Fruit fly (Drosophila melanogaster) whole organism, prepupa: ENCODE results near the gene PGRP-LE.
A peak's percentile ranks its signal among the peaks of the same experiment; 100 is the strongest.

ENCODE experiments used
- Blimp-1 ChIP-seq: fragments of 200-800 bp; sonication (Bioruptor generic); optimal IDR thresholded peaks from 3 replicates; lab custom pipeline; 2017; ENCODE audit warnings: missing biosample characterization, missing genetic modification characterization, mild to moderate bottlenecking, moderate library complexity, missing genetic modification reagents
- CG10631 ChIP-seq: fragments of 200-800 bp; sonication (Bioruptor generic); optimal IDR thresholded peaks from 2 replicates; lab custom pipeline; 2016; ENCODE audit warnings: missing biosample characterization, missing genetic modification characterization
- CG10669 ChIP-seq: fragments of 200-800 bp; sonication (Bioruptor generic); optimal IDR thresholded peaks from 3 replicates; lab custom pipeline; 2018; ENCODE audit warnings: missing biosample characterization, mild to moderate bottlenecking, missing genetic modification characterization, moderate library complexity
- CG11762 ChIP-seq: fragments of 200-800 bp; sonication (Bioruptor generic); optimal IDR thresholded peaks from 3 replicates; lab custom pipeline; 2016; ENCODE audit warnings: missing biosample characterization, missing genetic modification characterization; ENCODE audit not compliant: insufficient read depth
- CG11902 ChIP-seq: fragments of 200-800 bp; sonication (Bioruptor generic); optimal IDR thresholded peaks from 3 replicates; lab custom pipeline; 2016; ENCODE audit warnings: missing biosample characterization, missing genetic modification characterization
- CG15336 ChIP-seq: fragments of 200-800 bp; sonication (Bioruptor generic); IDR thresholded peaks from 2 replicates; pipeline ENCODE4 v1.3.6; 2022; ENCODE audit warnings: missing biosample characterization, missing genetic modification characterization
- CG1621 ChIP-seq: fragments of 200-800 bp; sonication (Bioruptor generic); optimal IDR thresholded peaks from 3 replicates; lab custom pipeline; 2018; ENCODE audit warnings: missing biosample characterization, mild to moderate bottlenecking, missing genetic modification characterization
- CG16779 ChIP-seq: fragments of 200-800 bp; sonication (Bioruptor generic); optimal IDR thresholded peaks from 3 replicates; lab custom pipeline; 2017; ENCODE audit warnings: missing biosample characterization, mild to moderate bottlenecking, missing genetic modification characterization
- CG3032 ChIP-seq: fragments of 200-800 bp; optimal IDR thresholded peaks from 2 replicates; lab custom pipeline; 2019; ENCODE audit warnings: missing biosample characterization, mild to moderate bottlenecking, missing genetic modification characterization, moderate library complexity
- CG32006 ChIP-seq: fragments of 200-800 bp; sonication (Bioruptor generic); optimal IDR thresholded peaks from 3 replicates; lab custom pipeline; 2017; ENCODE audit warnings: missing biosample characterization, mild to moderate bottlenecking, missing genetic modification characterization
- CG34406 ChIP-seq: fragments of 200-800 bp; sonication (Bioruptor generic); optimal IDR thresholded peaks from 3 replicates; lab custom pipeline; 2016; ENCODE audit warnings: missing biosample characterization, missing genetic modification characterization
- CG3919 ChIP-seq: fragments of 200-800 bp; sonication (Bioruptor generic); optimal IDR thresholded peaks from 3 replicates; lab custom pipeline; 2016; ENCODE audit warnings: missing biosample characterization, missing genetic modification characterization
- CG4318 ChIP-seq: fragments of 200-800 bp; sonication (Bioruptor generic); optimal IDR thresholded peaks from 3 replicates; lab custom pipeline; 2017; ENCODE audit warnings: missing biosample characterization, mild to moderate bottlenecking, missing genetic modification characterization
- CG6163 ChIP-seq: fragments of 200-800 bp; sonication (Bioruptor generic); IDR thresholded peaks from 3 replicates; pipeline ENCODE4 v1.3.6; 2022; ENCODE audit warnings: missing biosample characterization, missing genetic modification characterization
- CG6276 ChIP-seq: fragments of 200-800 bp; sonication (Bioruptor generic); optimal IDR thresholded peaks from 2 replicates; lab custom pipeline; 2017; ENCODE audit warnings: missing biosample characterization, mild to moderate bottlenecking, missing genetic modification characterization
- CG6808 ChIP-seq: fragments of 200-800 bp; sonication (Bioruptor generic); optimal IDR thresholded peaks from 3 replicates; lab custom pipeline; 2017; ENCODE audit warnings: missing biosample characterization, missing genetic modification characterization, mild to moderate bottlenecking, moderate library complexity, missing genetic modification reagents
- CG7368 ChIP-seq: fragments of 200-800 bp; sonication (Bioruptor generic); optimal IDR thresholded peaks from 3 replicates; lab custom pipeline; 2016; ENCODE audit warnings: missing biosample characterization, missing genetic modification characterization
- CG8119 ChIP-seq: fragments of 200-800 bp; sonication (Bioruptor generic); IDR thresholded peaks from 3 replicates; pipeline ENCODE4 v1.3.6; 2022; ENCODE audit warnings: missing biosample characterization, missing genetic modification characterization
- CG8319 ChIP-seq: fragments of 200-800 bp; sonication (Bioruptor generic); optimal IDR thresholded peaks from 3 replicates; lab custom pipeline; 2016; ENCODE audit warnings: missing biosample characterization, missing genetic modification characterization
- CG8632 ChIP-seq: fragments of 200-800 bp; sonication (Bioruptor generic); optimal IDR thresholded peaks from 3 replicates; lab custom pipeline; 2016; ENCODE audit warnings: missing biosample characterization, missing genetic modification characterization
- CG9139 ChIP-seq: fragments of 200-800 bp; sonication (Bioruptor generic); optimal IDR thresholded peaks from 3 replicates; lab custom pipeline; 2017; ENCODE audit warnings: missing biosample characterization, mild to moderate bottlenecking, missing genetic modification characterization
- Eip78C ChIP-seq: fragments of 200-800 bp; sonication (Bioruptor generic); peaks from one replicate; lab custom pipeline; 2016; ENCODE audit warnings: missing biosample characterization, missing genetic modification characterization
- Eip93F ChIP-seq: fragments of 200-800 bp; sonication (Bioruptor generic); optimal IDR thresholded peaks from 2 replicates; lab custom pipeline; 2016; ENCODE audit warnings: missing biosample characterization, mild to moderate bottlenecking, missing genetic modification characterization
- Ets96B ChIP-seq: fragments of 200-800 bp; optimal IDR thresholded peaks from 2 replicates; lab custom pipeline; 2019; ENCODE audit warnings: missing biosample characterization, mild to moderate bottlenecking, missing genetic modification characterization, moderate library complexity
- Hr38 ChIP-seq: sonication (Bioruptor generic); optimal IDR thresholded peaks from 2 replicates; lab custom pipeline; 2016; ENCODE audit warnings: missing biosample characterization, missing genetic modification characterization
- Hr4 ChIP-seq: fragments of 200-800 bp; sonication (Bioruptor generic); optimal IDR thresholded peaks from 3 replicates; lab custom pipeline; 2016; ENCODE audit warnings: missing biosample characterization, missing genetic modification characterization
- Lpt ChIP-seq: fragments of 200-800 bp; sonication (Bioruptor generic); optimal IDR thresholded peaks from 3 replicates; lab custom pipeline; 2016; ENCODE audit warnings: missing biosample characterization, missing genetic modification characterization
- Smox ChIP-seq: fragments of 200-800 bp; sonication (Bioruptor generic); optimal IDR thresholded peaks from 3 replicates; lab custom pipeline; 2016; ENCODE audit warnings: missing biosample characterization, missing genetic modification characterization
- Sox102F ChIP-seq: fragments of 200-800 bp; sonication (Bioruptor generic); optimal IDR thresholded peaks from 2 replicates; lab custom pipeline; 2016; ENCODE audit warnings: missing biosample characterization, mild to moderate bottlenecking, missing genetic modification characterization
- Sox14 ChIP-seq: fragments of 200-800 bp; sonication (Bioruptor generic); optimal IDR thresholded peaks from 3 replicates; lab custom pipeline; 2016; ENCODE audit warnings: missing biosample characterization, missing genetic modification characterization
- achi ChIP-seq: fragments of 200-800 bp; sonication (Bioruptor generic); optimal IDR thresholded peaks from 3 replicates; lab custom pipeline; 2016; ENCODE audit warnings: missing biosample characterization, missing genetic modification characterization
- acj6 ChIP-seq: fragments of 200-800 bp; sonication (Bioruptor generic); optimal IDR thresholded peaks from 3 replicates; lab custom pipeline; 2016; ENCODE audit warnings: missing biosample characterization, missing genetic modification characterization
- eg ChIP-seq: fragments of 200-800 bp; sonication (Bioruptor generic); IDR thresholded peaks from 3 replicates; pipeline ENCODE4 v1.3.6; 2022; ENCODE audit warnings: missing biosample characterization, missing genetic modification characterization
- fkh ChIP-seq: fragments of 200-800 bp; sonication (Bioruptor generic); optimal IDR thresholded peaks from 3 replicates; lab custom pipeline; 2017; ENCODE audit warnings: missing biosample characterization, mild to moderate bottlenecking, missing genetic modification characterization, moderate library complexity
- lz ChIP-seq: fragments of 200-800 bp; sonication (Bioruptor generic); optimal IDR thresholded peaks from 3 replicates; lab custom pipeline; 2016; ENCODE audit warnings: missing biosample characterization, missing genetic modification characterization
- pdm3 ChIP-seq: fragments of 200-800 bp; sonication (Bioruptor generic); optimal IDR thresholded peaks from 3 replicates; lab custom pipeline; 2016; ENCODE audit warnings: missing biosample characterization, missing genetic modification characterization
- salr ChIP-seq, 2 experiments: fragments of 200-800 bp; sonication (Bioruptor generic); optimal IDR thresholded peaks; 3 replicates each; lab custom pipeline; 2016 to 2018; ENCODE audit warnings: missing biosample characterization in 2 of 2, missing genetic modification characterization in 2 of 2, mild to moderate bottlenecking in 1 of 2
- svp ChIP-seq: fragments of 200-800 bp; sonication (Bioruptor generic); peaks from one replicate; lab custom pipeline; 2016; ENCODE audit warnings: missing biosample characterization, missing genetic modification characterization
- topi ChIP-seq: fragments of 200-800 bp; sonication (Bioruptor generic); optimal IDR thresholded peaks from 3 replicates; lab custom pipeline; 2016; ENCODE audit warnings: missing biosample characterization, missing genetic modification characterization
- vri ChIP-seq: fragments of 200-800 bp; sonication (Bioruptor generic); optimal IDR thresholded peaks from 3 replicates; lab custom pipeline; 2016; ENCODE audit warnings: missing biosample characterization, mild to moderate bottlenecking, missing genetic modification characterization

Gene PGRP-LE

DNA sequence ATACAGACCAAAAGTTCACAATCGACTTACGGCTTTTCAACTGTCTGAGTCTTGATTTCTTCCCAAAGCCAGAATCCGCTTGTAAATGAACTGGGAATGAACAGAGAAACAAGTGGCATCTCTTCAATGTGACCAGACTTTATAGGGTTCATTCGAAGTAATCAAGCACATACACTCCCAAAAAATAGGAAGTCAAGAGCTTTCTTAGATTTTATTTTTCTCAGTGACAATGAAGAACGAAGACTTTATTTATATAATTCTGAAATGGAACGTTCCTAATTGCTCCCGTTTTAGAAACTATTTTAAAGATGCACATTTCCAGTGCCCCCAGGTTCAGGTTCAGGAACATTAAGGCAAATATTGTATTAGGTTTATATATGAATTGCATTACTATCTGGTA is 4.2 kb upstream of the PGRP-LE start:
- TF ChIP-seq vri: no peak
- TF ChIP-seq CG10631 (GFP tag; lab: Kevin White, UChicago): no peak
- TF ChIP-seq CG11902 (GFP tag; lab: Kevin White, UChicago): no peak
- TF ChIP-seq salr (GFP tag; optimal IDR thresholded peaks at IDR 0.05; lab: Kevin White, UChicago): no peak
- TF ChIP-seq CG3919 (GFP tag; lab: Kevin White, UChicago): no peak
- TF ChIP-seq CG1621 (tag; lab: Kevin White, UChicago): no peak
- TF ChIP-seq CG9139: no peak
- no peak for TF ChIP-seq CG8632

DNA sequence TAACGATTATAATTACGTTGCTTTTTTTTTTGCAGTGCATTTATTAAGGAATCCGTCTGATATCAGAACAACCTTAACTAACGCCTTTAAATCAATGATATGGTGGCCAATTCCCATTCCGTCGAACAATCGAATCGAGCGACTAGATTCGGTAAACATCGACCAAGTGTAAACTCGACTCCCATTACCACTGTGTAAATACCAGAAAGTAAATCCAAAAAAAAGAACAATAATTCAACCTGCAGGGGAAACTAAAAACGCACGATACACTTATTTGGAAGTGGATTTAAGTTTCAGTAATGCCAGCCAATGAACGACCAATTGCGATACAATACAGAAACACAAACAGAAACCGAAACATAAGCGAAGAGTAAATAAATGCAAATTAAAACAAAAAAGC is 1.8 kb upstream of the PGRP-LE start:
- no peak for TF ChIP-seq Smox (GFP tag; lab: Kevin White, UChicago)
- peak; percentile 67 for TF ChIP-seq fkh (GFP tag; lab: Kevin White, UChicago)
- no peak for TF ChIP-seq CG7368 (GFP tag; lab: Kevin White, UChicago)
- no peak for TF ChIP-seq CG10631 (GFP tag; lab: Kevin White, UChicago)

DNA sequence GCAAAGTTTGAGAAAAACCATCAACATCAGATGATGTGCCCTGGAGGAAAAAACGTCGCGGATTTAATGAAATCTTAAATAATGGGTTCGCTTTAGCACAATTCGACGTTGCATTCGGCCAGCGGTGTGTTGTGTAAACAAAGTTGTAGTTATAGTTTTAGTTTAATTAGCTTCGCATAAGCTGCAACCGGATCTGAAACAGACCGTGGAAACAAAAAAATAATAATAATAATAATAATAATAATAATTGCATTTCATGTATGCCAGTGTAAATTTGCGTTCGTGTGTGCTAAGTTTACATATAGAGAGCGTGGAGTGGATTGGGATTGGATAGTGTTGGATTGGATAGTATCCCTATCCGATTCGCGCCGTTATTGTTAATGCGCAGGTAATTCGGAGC is 1.1 kb upstream of the PGRP-LE start:
- TF ChIP-seq CG15336 (GFP tag; lab: Robert Waterston, UW): peak; percentile 60
- TF ChIP-seq CG11762 (GFP tag; lab: Kevin White, UChicago): no peak
- TF ChIP-seq Hr4: no peak
- TF ChIP-seq Lpt: no peak
- TF ChIP-seq vri: no peak
- peak; percentile 26 for TF ChIP-seq CG8632
- TF ChIP-seq CG4318 (GFP tag; lab: Kevin White, UChicago): no peak
- no peak for TF ChIP-seq CG7368 (GFP tag; lab: Kevin White, UChicago)
- TF ChIP-seq CG32006 (GFP tag; lab: Kevin White, UChicago): peak; percentile 39
- no peak for TF ChIP-seq acj6 (GFP tag; lab: Kevin White, UChicago)
- TF ChIP-seq CG6808 (GFP tag; lab: Kevin White, UChicago): no peak
- 0 out of 3 replicates have a peak, but pooled peaks have one; percentile 46 for TF ChIP-seq CG6163 (GFP tag; lab: Robert Waterston, UW)
- TF ChIP-seq CG8119 (GFP tag; lab: Robert Waterston, UW): 0 out of 3 replicates have a peak, but pooled peaks have one; percentile 38
- peak; percentile 21 for TF ChIP-seq CG3919 (GFP tag; lab: Kevin White, UChicago)
- TF ChIP-seq CG6276 (GFP tag; lab: Kevin White, UChicago): peak; percentile 13
- TF ChIP-seq salr (GFP tag; optimal IDR thresholded peaks at IDR 0.05; lab: Kevin White, UChicago): no peak
- no peak for TF ChIP-seq CG9139
- no peak for TF ChIP-seq CG16779
- TF ChIP-seq pdm3 (GFP tag; lab: Kevin White, UChicago): peak; percentile 23
- TF ChIP-seq Eip78C (GFP tag; lab: Kevin White, UChicago): peak; percentile 60
- TF ChIP-seq topi (GFP tag; lab: Kevin White, UChicago): no peak
- no peak for TF ChIP-seq Hr38 (GFP tag; lab: Kevin White, UChicago)
- TF ChIP-seq CG3032 (tag; lab: Kevin White, UChicago): no peak
- no peak for TF ChIP-seq Blimp-1 (GFP tag; lab: Kevin White, UChicago)
- TF ChIP-seq CG10631 (GFP tag; lab: Kevin White, UChicago): peak; percentile 36
- peak; percentile 24 for TF ChIP-seq CG10669
- TF ChIP-seq eg (GFP tag; lab: Robert Waterston, UW): peak; percentile 34; the same call in 2 of the 3 replicates
- TF ChIP-seq Sox14 (GFP tag; lab: Kevin White, UChicago): no peak
- TF ChIP-seq CG1621 (tag; lab: Kevin White, UChicago): peak; percentile 26
- TF ChIP-seq Sox102F (GFP tag; lab: Kevin White, UChicago): no peak
- TF ChIP-seq Ets96B: peak; percentile 19
- TF ChIP-seq Eip93F (GFP tag; lab: Kevin White, UChicago): no peak
- peak; percentile 23 for TF ChIP-seq achi (GFP tag; lab: Kevin White, UChicago)
- no peak for TF ChIP-seq CG8319
- peak; percentile 21 for TF ChIP-seq CG34406 (GFP tag; lab: Kevin White, UChicago)
- peak; percentile 57 for TF ChIP-seq svp (GFP tag; lab: Kevin White, UChicago)
- TF ChIP-seq lz (GFP tag; lab: Kevin White, UChicago): peak; percentile 1
